Fruit fly (Drosophila melanogaster) whole organism, prepupa: ENCODE measurements around the gene CG32409.

ENCODE experiments used
- CG11762 ChIP-seq: fragments of 200-800 bp; sonication (Bioruptor generic); optimal IDR thresholded peaks from 3 replicates; lab custom pipeline; 2016; ENCODE audit warnings: missing biosample characterization, missing genetic modification characterization; ENCODE audit not compliant: insufficient read depth
- CG16779 ChIP-seq: fragments of 200-800 bp; sonication (Bioruptor generic); optimal IDR thresholded peaks from 3 replicates; lab custom pipeline; 2017; ENCODE audit warnings: missing biosample characterization, mild to moderate bottlenecking, missing genetic modification characterization
- CG9139 ChIP-seq: fragments of 200-800 bp; sonication (Bioruptor generic); optimal IDR thresholded peaks from 3 replicates; lab custom pipeline; 2017; ENCODE audit warnings: missing biosample characterization, mild to moderate bottlenecking, missing genetic modification characterization
- Hr39 ChIP-seq: fragments of 200-800 bp; sonication (Bioruptor generic); optimal IDR thresholded peaks from 2 replicates; lab custom pipeline; 2016; ENCODE audit warnings: missing biosample characterization, missing genetic modification characterization
- Met ChIP-seq: fragments of 200-800 bp; sonication (Bioruptor generic); optimal IDR thresholded peaks from 3 replicates; lab custom pipeline; 2016; ENCODE audit warnings: missing biosample characterization, missing genetic modification characterization
- OdsH ChIP-seq: fragments of 200-800 bp; sonication (Bioruptor generic); optimal IDR thresholded peaks from 3 replicates; lab custom pipeline; 2016; ENCODE audit warnings: missing biosample characterization, missing genetic modification characterization
- esn ChIP-seq: fragments of 200-800 bp; sonication (Bioruptor generic); optimal IDR thresholded peaks from 2 replicates; lab custom pipeline; 2016; ENCODE audit warnings: missing biosample characterization, mild to moderate bottlenecking, missing genetic modification characterization, moderate library complexity

DNA sequence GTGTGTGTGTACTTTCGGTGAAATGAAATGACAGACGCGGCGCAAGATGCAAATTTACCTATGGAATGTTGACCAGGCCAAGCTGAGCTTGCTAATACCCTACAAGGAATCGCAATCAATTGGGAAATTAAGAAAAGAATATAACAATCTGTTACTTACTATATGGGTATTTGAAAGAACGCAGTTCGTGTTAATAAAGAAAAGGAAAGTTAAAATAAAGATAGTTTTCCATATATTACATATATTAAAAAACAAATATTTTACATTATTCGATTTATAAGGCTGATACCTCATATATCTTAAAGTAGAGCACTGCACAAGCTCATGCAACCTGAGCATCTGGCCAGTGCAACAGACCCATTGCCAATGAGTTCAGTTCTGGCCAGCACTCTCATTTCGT is 47.7 kb upstream of the CG32409 start:
- TF ChIP-seq OdsH (GFP tag; lab: Kevin White, UChicago), result peak; percentile 22
- no peak for TF ChIP-seq CG9139
- peak; percentile 64 for TF ChIP-seq esn (GFP tag; lab: Kevin White, UChicago)
- TF ChIP-seq Hr39 (GFP tag; lab: Kevin White, UChicago), result peak; percentile 45
- no peak for TF ChIP-seq CG11762 (GFP tag; lab: Kevin White, UChicago)
- peak; percentile 62 for TF ChIP-seq Met
- TF ChIP-seq CG16779 (tag; lab: Kevin White, UChicago), result no peak
